Fruit fly (Drosophila melanogaster) whole organism, embryonic: ENCODE measurements around the gene CG17826.

ENCODE experiments used
- CG10267 ChIP-seq: fragments of 200-800 bp; sonication (Bioruptor generic); optimal IDR thresholded peaks from 2 replicates; lab custom pipeline; 2018; ENCODE audit warnings: missing biosample characterization, mild to moderate bottlenecking, missing genetic modification characterization, moderate library complexity
- CG17568 ChIP-seq: fragments of 200-800 bp; sonication (Bioruptor generic); optimal IDR thresholded peaks from 2 replicates; lab custom pipeline; 2018; ENCODE audit warnings: missing biosample characterization, mild to moderate bottlenecking, missing genetic modification characterization, moderate library complexity
- CG4820 ChIP-seq: fragments of 200-800 bp; sonication (Bioruptor generic); optimal IDR thresholded peaks from 3 replicates; lab custom pipeline; 2016; ENCODE audit warnings: missing biosample characterization, missing genetic modification characterization
- CG6654 ChIP-seq: fragments of 200-800 bp; sonication (Bioruptor generic); optimal IDR thresholded peaks from 2 replicates; lab custom pipeline; 2017; ENCODE audit warnings: missing biosample characterization, mild to moderate bottlenecking, missing genetic modification characterization
- CG6689 ChIP-seq: fragments of 200-800 bp; sonication (Bioruptor generic); IDR thresholded peaks from 2 replicates; pipeline ENCODE4 v1.3.6; 2022; ENCODE audit warnings: missing biosample characterization, missing genetic modification characterization
- CG6791 ChIP-seq: fragments of 200-800 bp; sonication (Bioruptor generic); IDR thresholded peaks from 3 replicates; pipeline ENCODE4 v1.3.6; 2022; ENCODE audit warnings: missing biosample characterization, missing genetic modification characterization; ENCODE audit not compliant: partially characterized antibody
- CG6813 ChIP-seq: fragments of 200-800 bp; sonication (Bioruptor generic); optimal IDR thresholded peaks from 2 replicates; lab custom pipeline; 2017; ENCODE audit warnings: missing biosample characterization, missing genetic modification characterization, mild to moderate bottlenecking, moderate library complexity, missing genetic modification reagents
- CG7372 ChIP-seq: fragments of 200-800 bp; sonication (Bioruptor generic); IDR thresholded peaks from 2 replicates; pipeline ENCODE4 v1.3.6; 2022; ENCODE audit warnings: missing biosample characterization, missing genetic modification characterization
- CG9727 ChIP-seq: fragments of 200-800 bp; sonication (Bioruptor generic); optimal IDR thresholded peaks from 3 replicates; lab custom pipeline; 2017; ENCODE audit warnings: missing biosample characterization, mild to moderate bottlenecking, missing genetic modification characterization
- CG9797 ChIP-seq: fragments of 200-800 bp; sonication (Bioruptor generic); optimal IDR thresholded peaks from 3 replicates; lab custom pipeline; 2018; ENCODE audit warnings: missing biosample characterization, mild to moderate bottlenecking, missing genetic modification characterization
- CG9932 ChIP-seq: fragments of 200-800 bp; sonication (Bioruptor generic); IDR thresholded peaks from 2 replicates; pipeline ENCODE4 v1.3.6; 2022; ENCODE audit warnings: missing biosample characterization, missing genetic modification characterization
- Dip2 ChIP-seq: fragments of 200-800 bp; sonication (Bioruptor generic); IDR thresholded peaks from 2 replicates; pipeline ENCODE4 v1.3.6; 2022; ENCODE audit warnings: missing biosample characterization, missing genetic modification characterization
- Ets65A ChIP-seq: fragments of 200-800 bp; sonication (Bioruptor generic); peaks from one replicate; lab custom pipeline; 2016; ENCODE audit warnings: missing biosample characterization, missing genetic modification characterization
- Hmr ChIP-seq: fragments of 200-800 bp; sonication (Bioruptor generic); optimal IDR thresholded peaks from 3 replicates; lab custom pipeline; 2017; ENCODE audit warnings: mild to moderate bottlenecking, missing biosample characterization, missing genetic modification reagents, missing genetic modification characterization
- Med ChIP-seq: fragments of 200-800 bp; sonication (Bioruptor generic); peaks from one replicate; lab custom pipeline; 2016; ENCODE audit warnings: missing biosample characterization, missing genetic modification characterization, mild to moderate bottlenecking, inconsistent platforms, moderate library complexity
- PHDP ChIP-seq: fragments of 200-800 bp; sonication (Bioruptor generic); optimal IDR thresholded peaks from 3 replicates; lab custom pipeline; 2018; ENCODE audit warnings: missing biosample characterization, mild to moderate bottlenecking, missing genetic modification characterization, moderate library complexity
- Pdp1 ChIP-seq, 2 experiments: fragments of 200-800 bp; sonication (Bioruptor generic); optimal IDR thresholded peaks; 3 replicates each; lab custom pipeline; 2016; ENCODE audit warnings: missing biosample characterization in 2 of 2, missing genetic modification characterization in 2 of 2, mild to moderate bottlenecking in 1 of 2, moderate library complexity in 1 of 2
- Ptx1 ChIP-seq: fragments of 200-800 bp; sonication (Bioruptor generic); IDR thresholded peaks from 2 replicates; pipeline ENCODE4 v1.3.6; 2022; ENCODE audit warnings: missing biosample characterization, missing genetic modification characterization
- Xbp1 ChIP-seq: fragments of 200-800 bp; sonication (Bioruptor generic); optimal IDR thresholded peaks from 3 replicates; lab custom pipeline; 2016; ENCODE audit warnings: missing biosample characterization, mild to moderate bottlenecking, missing genetic modification characterization
- caup ChIP-seq: fragments of 200-800 bp; sonication (Bioruptor generic); optimal IDR thresholded peaks from 3 replicates; lab custom pipeline; 2017; ENCODE audit warnings: missing biosample characterization, mild to moderate bottlenecking, missing genetic modification characterization, moderate library complexity; ENCODE audit not compliant: severe bottlenecking
- da ChIP-seq: fragments of 200-800 bp; sonication (Bioruptor generic); optimal IDR thresholded peaks from 2 replicates; lab custom pipeline; 2016; ENCODE audit warnings: missing biosample characterization, missing genetic modification characterization
- dan ChIP-seq: fragments of 200-800 bp; sonication (Bioruptor generic); IDR thresholded peaks from 2 replicates; pipeline ENCODE4 v1.3.6; 2022; ENCODE audit warnings: missing biosample characterization, missing genetic modification characterization
- dati ChIP-seq: fragments of 200-800 bp; sonication (Bioruptor generic); IDR thresholded peaks from 2 replicates; pipeline ENCODE4 v1.3.6; 2022; ENCODE audit warnings: missing biosample characterization, missing genetic modification characterization
- dm ChIP-seq: fragments of 200-800 bp; sonication (Bioruptor generic); optimal IDR thresholded peaks from 3 replicates; lab custom pipeline; 2016; ENCODE audit warnings: missing biosample characterization, missing genetic modification characterization
- dpn ChIP-seq, 2 experiments: fragments of 200-800 bp; sonication (Bioruptor generic); optimal IDR thresholded peaks; 3 replicates each; lab custom pipeline; 2016; ENCODE audit warnings: missing biosample characterization in 2 of 2, missing genetic modification characterization in 2 of 2
- fd3F ChIP-seq: fragments of 200-800 bp; sonication (Bioruptor generic); optimal IDR thresholded peaks from 2 replicates; lab custom pipeline; 2018; ENCODE audit warnings: missing biosample characterization, mild to moderate bottlenecking, missing genetic modification characterization, moderate library complexity
- gro ChIP-seq: fragments of 200-800 bp; sonication (Bioruptor generic); optimal IDR thresholded peaks from 2 replicates; lab custom pipeline; 2016; ENCODE audit warnings: missing biosample characterization, missing genetic modification characterization
- her ChIP-seq: fragments of 200-800 bp; sonication (Bioruptor generic); optimal IDR thresholded peaks from 2 replicates; lab custom pipeline; 2016; ENCODE audit warnings: missing biosample characterization, missing genetic modification characterization
- lola ChIP-seq, 3 experiments: fragments of >200 bp in 2 of 3; fragments of 200-800 bp in 1 of 3; sonication (Bioruptor generic) in 1 of 3; optimal IDR thresholded peaks; 2 replicates each; lab custom pipeline; 2017 to 2019; ENCODE audit warnings: missing biosample characterization in 3 of 3, missing genetic modification characterization in 3 of 3, mild to moderate bottlenecking in 1 of 3, moderate library complexity in 1 of 3
- nerfin-2 ChIP-seq: fragments of 200-800 bp; sonication (Bioruptor generic); IDR thresholded peaks from 2 replicates; pipeline ENCODE4 v1.3.6; 2022; ENCODE audit warnings: missing biosample characterization, missing genetic modification characterization; ENCODE audit not compliant: partially characterized antibody
- odd ChIP-seq: fragments of 200-800 bp; sonication (Bioruptor generic); optimal IDR thresholded peaks from 2 replicates; lab custom pipeline; 2017; ENCODE audit warnings: missing biosample characterization, mild to moderate bottlenecking, missing genetic modification characterization
- peb ChIP-seq: fragments of 200-800 bp; sonication (Bioruptor generic); IDR thresholded peaks from 2 replicates; pipeline ENCODE4 v1.3.6; 2022; ENCODE audit warnings: missing biosample characterization, missing genetic modification characterization
- sc ChIP-seq, 3 experiments: fragments of >200 bp in 2 of 3; fragments of 200-800 bp in 1 of 3; sonication (Bioruptor generic) in 1 of 3; optimal IDR thresholded peaks; 2 replicates in 2 of 3; 3 replicates in 1 of 3; lab custom pipeline; 2017; ENCODE audit warnings: mild to moderate bottlenecking in 1 of 3, missing biosample characterization in 1 of 3, missing genetic modification characterization in 1 of 3, missing genetic modification reagents in 1 of 3
- scrt ChIP-seq: fragments of 200-800 bp; sonication (Bioruptor generic); optimal IDR thresholded peaks from 2 replicates; lab custom pipeline; 2018; ENCODE audit warnings: missing biosample characterization, mild to moderate bottlenecking, missing genetic modification characterization, moderate library complexity
- slbo ChIP-seq: fragments of 200-800 bp; sonication (Bioruptor generic); IDR thresholded peaks from 2 replicates; pipeline ENCODE4 v1.3.6; 2022; ENCODE audit warnings: missing biosample characterization, missing genetic modification characterization
- slp2 ChIP-seq: fragments of 200-800 bp; sonication (Bioruptor generic); optimal IDR thresholded peaks from 2 replicates; lab custom pipeline; 2016; ENCODE audit warnings: missing biosample characterization, missing genetic modification characterization
- stwl ChIP-seq: fragments of 200-800 bp; sonication (Bioruptor generic); optimal IDR thresholded peaks from 3 replicates; lab custom pipeline; 2018; ENCODE audit warnings: missing biosample characterization, mild to moderate bottlenecking, missing genetic modification characterization, moderate library complexity
- tll ChIP-seq, 2 experiments: fragments of 200-800 bp in 1 of 2; fragments of >200 bp in 1 of 2; sonication (Bioruptor generic) in 1 of 2; optimal IDR thresholded peaks; 2 replicates each; lab custom pipeline; 2017 to 2019; ENCODE audit warnings: missing biosample characterization in 2 of 2, missing genetic modification characterization in 2 of 2, mild to moderate bottlenecking in 1 of 2, moderate library complexity in 1 of 2
- trem ChIP-seq: fragments of 200-800 bp; optimal IDR thresholded peaks from 3 replicates; lab custom pipeline; 2019; ENCODE audit warnings: missing biosample characterization, mild to moderate bottlenecking, missing genetic modification characterization, moderate library complexity
- vnd ChIP-seq: fragments of 200-800 bp; sonication (Bioruptor generic); IDR thresholded peaks from 3 replicates; pipeline ENCODE4 v1.3.6; 2022; ENCODE audit warnings: missing biosample characterization, missing genetic modification characterization; ENCODE audit not compliant: partially characterized antibody
- wor ChIP-seq: fragments of 200-800 bp; sonication (Bioruptor generic); IDR thresholded peaks from 2 replicates; pipeline ENCODE4 v1.3.6; 2022; ENCODE audit warnings: missing biosample characterization, missing genetic modification characterization
- zen2 ChIP-seq: fragments of 200-800 bp; sonication (Bioruptor generic); IDR thresholded peaks from 3 replicates; pipeline ENCODE4 v1.3.6; 2022; ENCODE audit warnings: missing biosample characterization, missing genetic modification characterization; ENCODE audit not compliant: partially characterized antibody

The CG17826 gene

DNA sequence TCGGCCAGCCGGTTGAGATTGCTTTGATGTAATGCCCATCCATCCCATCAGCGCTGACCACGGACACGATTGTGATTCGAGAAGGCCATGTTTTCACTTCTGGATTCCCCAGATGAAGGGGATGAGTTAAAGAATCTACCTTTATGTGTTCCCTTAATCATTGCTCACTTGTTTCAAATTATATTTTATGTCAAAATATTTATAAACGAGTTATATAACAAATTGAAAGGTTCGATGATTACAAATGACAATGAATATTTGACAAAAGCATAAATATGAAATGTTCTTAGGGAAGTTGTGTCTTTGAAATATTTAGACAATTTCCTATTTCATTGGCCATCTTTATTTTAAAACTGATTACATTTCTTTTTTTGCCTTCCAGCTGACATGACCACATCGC is 18.0 kb upstream of the CG17826 start:
- TF ChIP-seq wor (GFP tag; lab: Robert Waterston, UW) (no peak), Pdp1 (GFP tag; optimal IDR thresholded peaks at IDR 0.05; lab: Kevin White, UChicago) (peak in 1 of 2 experiments; percentile 73), CG17568 (GFP tag; lab: Kevin White, UChicago) (no peak), gro (no peak), da (GFP tag; lab: Kevin White, UChicago) (no peak)

DNA sequence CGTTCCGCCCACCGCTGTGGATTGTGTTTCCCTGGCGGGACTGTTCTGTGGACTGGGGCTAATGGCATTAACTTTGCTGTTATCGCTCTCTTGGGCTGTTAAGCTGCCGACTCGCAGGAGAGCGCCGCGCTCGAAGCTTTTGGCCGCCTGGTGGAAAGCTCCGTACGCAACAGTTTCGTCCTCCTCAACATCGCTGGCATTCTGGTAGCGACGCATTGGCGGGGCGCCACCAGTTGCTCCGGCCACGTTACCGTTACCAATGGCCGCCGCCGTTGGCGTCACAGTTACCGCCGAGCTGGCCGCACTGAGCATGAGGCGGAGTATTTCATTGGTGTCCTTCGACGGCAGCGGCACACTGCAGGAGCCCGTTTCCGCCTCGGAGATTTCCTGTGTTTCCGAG is 12.4 kb upstream of the CG17826 start:
- TF ChIP-seq odd (GFP tag; lab: Kevin White, UChicago) (no peak), CG6689 (0 out of 2 replicates have a peak, but pooled peaks have one; percentile 6), slp2 (GFP tag; lab: Kevin White, UChicago) (no peak), sc (optimal IDR thresholded peaks at IDR 0.05; lab: Kevin White, UChicago) (no peak), sc (GFP tag; optimal IDR thresholded peaks at IDR 0.05; lab: Kevin White, UChicago) (no peak), peb (GFP tag; lab: Robert Waterston, UW) (no peak), CG7372 (GFP tag; lab: Robert Waterston, UW) (no peak), CG4820 (GFP tag; lab: Kevin White, UChicago) (no peak), Ets65A (GFP tag; lab: Kevin White, UChicago) (peak; percentile 48), vnd (GFP tag; lab: Robert Waterston, UW) (no peak), lola (GFP tag; optimal IDR thresholded peaks at IDR 0.05; lab: Kevin White, UChicago) (no peak), zen2 (GFP tag; lab: Robert Waterston, UW) (0 out of 3 replicates have a peak, but pooled peaks have one; percentile 25), CG6813 (no peak), CG9932 (GFP tag; lab: Robert Waterston, UW) (no peak), slbo (GFP tag; lab: Robert Waterston, UW) (no peak), nerfin-2 (no peak), scrt (GFP tag; lab: Kevin White, UChicago) (peak; percentile 93), dm (GFP tag; lab: Kevin White, UChicago) (no peak), CG9797 (GFP tag; lab: Kevin White, UChicago) (no peak)

DNA sequence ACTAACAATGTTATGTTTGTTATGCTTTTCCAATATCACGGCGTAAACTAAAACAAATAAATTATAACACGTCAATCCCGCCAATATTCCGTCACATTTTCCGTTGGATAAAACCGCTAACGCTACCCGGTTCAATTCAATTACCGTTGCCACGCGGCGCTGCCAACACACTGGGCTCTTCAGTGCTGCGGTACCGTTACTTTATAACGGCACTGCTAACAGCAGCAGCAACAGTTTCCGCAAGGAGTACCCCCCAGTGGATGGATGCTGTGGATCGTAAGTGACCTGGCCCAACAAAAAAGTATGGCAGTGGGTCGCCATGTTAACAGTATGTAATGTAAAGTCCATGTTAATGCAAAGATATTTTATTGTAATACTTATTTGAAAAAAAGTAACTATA is 10.9 kb upstream of the CG17826 start, which contains the start of gene CG44837:
Gene CG44837, minus strand, starts transcription at position 157 of the 400 bp plus-strand sequence.
- TF ChIP-seq Ptx1 (GFP tag; lab: Robert Waterston, UW) (no peak), fd3F (GFP tag; lab: Kevin White, UChicago) (no peak), trem (peak; percentile 8), CG10267 (tag; lab: Kevin White, UChicago) (no peak), stwl (tag; lab: Kevin White, UChicago) (peak; percentile 32), Med (GFP tag; lab: Kevin White, UChicago) (peak; percentile 7), CG6791 (GFP tag; lab: Robert Waterston, UW) (no peak), scrt (GFP tag; lab: Kevin White, UChicago) (peak; percentile 84), Hmr (no peak), CG9727 (GFP tag; lab: Kevin White, UChicago) (no peak), tll (GFP tag; optimal IDR thresholded peaks at IDR 0.05; lab: Kevin White, UChicago) (no peak), dati (GFP tag; lab: Robert Waterston, UW) (no peak), Dip2 (GFP tag; lab: Robert Waterston, UW) (no peak), CG6654 (GFP tag; lab: Kevin White, UChicago) (no peak), her (GFP tag; lab: Kevin White, UChicago) (no peak), PHDP (tag; lab: Kevin White, UChicago) (no peak), dan (GFP tag; lab: Robert Waterston, UW) (no peak), dpn (GFP tag; optimal IDR thresholded peaks at IDR 0.05; lab: Kevin White, UChicago) (no peak), caup (GFP tag; lab: Kevin White, UChicago) (no peak), Xbp1 (GFP tag; lab: Kevin White, UChicago) (no peak)
- TF ChIP-seq, all 482 proteins: peak for 4
